Fruit fly (Drosophila melanogaster) whole organism, prepupa: ENCODE measurements around the gene Smvt.

Experiments
- Blimp-1 ChIP-seq: fragments of 200-800 bp; sonication (Bioruptor generic); optimal IDR thresholded peaks from 3 replicates; lab custom pipeline; 2017; ENCODE audit warnings: missing biosample characterization, missing genetic modification characterization, mild to moderate bottlenecking, moderate library complexity, missing genetic modification reagents
- CG11294 ChIP-seq: fragments of 200-800 bp; sonication (Bioruptor generic); IDR thresholded peaks from 2 replicates; pipeline ENCODE4 v1.3.6; 2022; ENCODE audit warnings: missing biosample characterization, missing genetic modification characterization
- CG11902 ChIP-seq: fragments of 200-800 bp; sonication (Bioruptor generic); optimal IDR thresholded peaks from 3 replicates; lab custom pipeline; 2016; ENCODE audit warnings: missing biosample characterization, missing genetic modification characterization
- CG15336 ChIP-seq: fragments of 200-800 bp; sonication (Bioruptor generic); IDR thresholded peaks from 2 replicates; pipeline ENCODE4 v1.3.6; 2022; ENCODE audit warnings: missing biosample characterization, missing genetic modification characterization
- CG16779 ChIP-seq: fragments of 200-800 bp; sonication (Bioruptor generic); optimal IDR thresholded peaks from 3 replicates; lab custom pipeline; 2017; ENCODE audit warnings: missing biosample characterization, mild to moderate bottlenecking, missing genetic modification characterization
- CG3032 ChIP-seq: fragments of 200-800 bp; optimal IDR thresholded peaks from 2 replicates; lab custom pipeline; 2019; ENCODE audit warnings: missing biosample characterization, mild to moderate bottlenecking, missing genetic modification characterization, moderate library complexity
- CG31627 ChIP-seq: fragments of 200-800 bp; sonication (Bioruptor generic); optimal IDR thresholded peaks from 3 replicates; lab custom pipeline; 2016; ENCODE audit warnings: missing biosample characterization, missing genetic modification characterization
- CG32006 ChIP-seq: fragments of 200-800 bp; sonication (Bioruptor generic); optimal IDR thresholded peaks from 3 replicates; lab custom pipeline; 2017; ENCODE audit warnings: missing biosample characterization, mild to moderate bottlenecking, missing genetic modification characterization
- CG34406 ChIP-seq: fragments of 200-800 bp; sonication (Bioruptor generic); optimal IDR thresholded peaks from 3 replicates; lab custom pipeline; 2016; ENCODE audit warnings: missing biosample characterization, missing genetic modification characterization
- CG3919 ChIP-seq: fragments of 200-800 bp; sonication (Bioruptor generic); optimal IDR thresholded peaks from 3 replicates; lab custom pipeline; 2016; ENCODE audit warnings: missing biosample characterization, missing genetic modification characterization
- CG4318 ChIP-seq: fragments of 200-800 bp; sonication (Bioruptor generic); optimal IDR thresholded peaks from 3 replicates; lab custom pipeline; 2017; ENCODE audit warnings: missing biosample characterization, mild to moderate bottlenecking, missing genetic modification characterization
- CG6163 ChIP-seq: fragments of 200-800 bp; sonication (Bioruptor generic); IDR thresholded peaks from 3 replicates; pipeline ENCODE4 v1.3.6; 2022; ENCODE audit warnings: missing biosample characterization, missing genetic modification characterization
- CG6792 ChIP-seq: fragments of 200-800 bp; sonication (Bioruptor generic); optimal IDR thresholded peaks from 3 replicates; lab custom pipeline; 2016; ENCODE audit warnings: missing biosample characterization, missing genetic modification characterization
- CG6808 ChIP-seq: fragments of 200-800 bp; sonication (Bioruptor generic); optimal IDR thresholded peaks from 3 replicates; lab custom pipeline; 2017; ENCODE audit warnings: missing biosample characterization, missing genetic modification characterization, mild to moderate bottlenecking, moderate library complexity, missing genetic modification reagents
- CG6854 ChIP-seq: fragments of 200-800 bp; sonication (Bioruptor generic); optimal IDR thresholded peaks from 2 replicates; lab custom pipeline; 2017; ENCODE audit warnings: missing biosample characterization, mild to moderate bottlenecking, missing genetic modification characterization
- CG7368 ChIP-seq: fragments of 200-800 bp; sonication (Bioruptor generic); optimal IDR thresholded peaks from 3 replicates; lab custom pipeline; 2016; ENCODE audit warnings: missing biosample characterization, missing genetic modification characterization
- CG8119 ChIP-seq: fragments of 200-800 bp; sonication (Bioruptor generic); IDR thresholded peaks from 3 replicates; pipeline ENCODE4 v1.3.6; 2022; ENCODE audit warnings: missing biosample characterization, missing genetic modification characterization
- CG8632 ChIP-seq: fragments of 200-800 bp; sonication (Bioruptor generic); optimal IDR thresholded peaks from 3 replicates; lab custom pipeline; 2016; ENCODE audit warnings: missing biosample characterization, missing genetic modification characterization
- Eip75B ChIP-seq: fragments of 200-800 bp; sonication (Bioruptor generic); optimal IDR thresholded peaks from 3 replicates; lab custom pipeline; 2016; ENCODE audit warnings: missing biosample characterization, missing genetic modification characterization
- Eip78C ChIP-seq: fragments of 200-800 bp; sonication (Bioruptor generic); peaks from one replicate; lab custom pipeline; 2016; ENCODE audit warnings: missing biosample characterization, missing genetic modification characterization
- Ets21C ChIP-seq: fragments of 200-800 bp; sonication (Bioruptor generic); optimal IDR thresholded peaks from 3 replicates; lab custom pipeline; 2016; ENCODE audit warnings: missing biosample characterization, missing genetic modification characterization
- Ets96B ChIP-seq: fragments of 200-800 bp; optimal IDR thresholded peaks from 2 replicates; lab custom pipeline; 2019; ENCODE audit warnings: missing biosample characterization, mild to moderate bottlenecking, missing genetic modification characterization, moderate library complexity
- Hr38 ChIP-seq: sonication (Bioruptor generic); optimal IDR thresholded peaks from 2 replicates; lab custom pipeline; 2016; ENCODE audit warnings: missing biosample characterization, missing genetic modification characterization
- Hr39 ChIP-seq: fragments of 200-800 bp; sonication (Bioruptor generic); optimal IDR thresholded peaks from 2 replicates; lab custom pipeline; 2016; ENCODE audit warnings: missing biosample characterization, missing genetic modification characterization
- Hr4 ChIP-seq: fragments of 200-800 bp; sonication (Bioruptor generic); optimal IDR thresholded peaks from 3 replicates; lab custom pipeline; 2016; ENCODE audit warnings: missing biosample characterization, missing genetic modification characterization
- Lpt ChIP-seq: fragments of 200-800 bp; sonication (Bioruptor generic); optimal IDR thresholded peaks from 3 replicates; lab custom pipeline; 2016; ENCODE audit warnings: missing biosample characterization, missing genetic modification characterization
- Met ChIP-seq: fragments of 200-800 bp; sonication (Bioruptor generic); optimal IDR thresholded peaks from 3 replicates; lab custom pipeline; 2016; ENCODE audit warnings: missing biosample characterization, missing genetic modification characterization
- OdsH ChIP-seq: fragments of 200-800 bp; sonication (Bioruptor generic); optimal IDR thresholded peaks from 3 replicates; lab custom pipeline; 2016; ENCODE audit warnings: missing biosample characterization, missing genetic modification characterization
- Smox ChIP-seq: fragments of 200-800 bp; sonication (Bioruptor generic); optimal IDR thresholded peaks from 3 replicates; lab custom pipeline; 2016; ENCODE audit warnings: missing biosample characterization, missing genetic modification characterization
- Sox102F ChIP-seq: fragments of 200-800 bp; sonication (Bioruptor generic); optimal IDR thresholded peaks from 2 replicates; lab custom pipeline; 2016; ENCODE audit warnings: missing biosample characterization, mild to moderate bottlenecking, missing genetic modification characterization
- Sox14 ChIP-seq: fragments of 200-800 bp; sonication (Bioruptor generic); optimal IDR thresholded peaks from 3 replicates; lab custom pipeline; 2016; ENCODE audit warnings: missing biosample characterization, missing genetic modification characterization
- Sox15 ChIP-seq: fragments of 200-800 bp; sonication (Bioruptor generic); optimal IDR thresholded peaks from 3 replicates; lab custom pipeline; 2016; ENCODE audit warnings: missing biosample characterization, missing genetic modification characterization
- achi ChIP-seq: fragments of 200-800 bp; sonication (Bioruptor generic); optimal IDR thresholded peaks from 3 replicates; lab custom pipeline; 2016; ENCODE audit warnings: missing biosample characterization, missing genetic modification characterization
- acj6 ChIP-seq: fragments of 200-800 bp; sonication (Bioruptor generic); optimal IDR thresholded peaks from 3 replicates; lab custom pipeline; 2016; ENCODE audit warnings: missing biosample characterization, missing genetic modification characterization
- cyc ChIP-seq: fragments of 200-800 bp; sonication (Bioruptor generic); optimal IDR thresholded peaks from 3 replicates; lab custom pipeline; 2016; ENCODE audit warnings: missing biosample characterization, missing genetic modification characterization
- dac ChIP-seq: fragments of 200-800 bp; sonication (Bioruptor generic); optimal IDR thresholded peaks from 2 replicates; lab custom pipeline; 2017; ENCODE audit warnings: missing biosample characterization, mild to moderate bottlenecking, missing genetic modification characterization
- dsx ChIP-seq: fragments of 200-800 bp; optimal IDR thresholded peaks from 3 replicates; lab custom pipeline; 2019; ENCODE audit warnings: missing biosample characterization, mild to moderate bottlenecking, missing genetic modification characterization, moderate library complexity; ENCODE audit not compliant: poor library complexity, severe bottlenecking
- eg ChIP-seq: fragments of 200-800 bp; sonication (Bioruptor generic); IDR thresholded peaks from 3 replicates; pipeline ENCODE4 v1.3.6; 2022; ENCODE audit warnings: missing biosample characterization, missing genetic modification characterization
- fd59A ChIP-seq: fragments of 200-800 bp; sonication (Bioruptor generic); optimal IDR thresholded peaks from 2 replicates; lab custom pipeline; 2017; ENCODE audit warnings: missing biosample characterization, mild to moderate bottlenecking, missing genetic modification characterization, missing genetic modification reagents
- lz ChIP-seq: fragments of 200-800 bp; sonication (Bioruptor generic); optimal IDR thresholded peaks from 3 replicates; lab custom pipeline; 2016; ENCODE audit warnings: missing biosample characterization, missing genetic modification characterization
- net ChIP-seq: fragments of 200-800 bp; sonication (Bioruptor generic); optimal IDR thresholded peaks from 3 replicates; lab custom pipeline; 2016; ENCODE audit warnings: missing biosample characterization, missing genetic modification characterization
- pdm3 ChIP-seq: fragments of 200-800 bp; sonication (Bioruptor generic); optimal IDR thresholded peaks from 3 replicates; lab custom pipeline; 2016; ENCODE audit warnings: missing biosample characterization, missing genetic modification characterization
- salr ChIP-seq, 2 experiments: fragments of 200-800 bp; sonication (Bioruptor generic); optimal IDR thresholded peaks; 3 replicates each; lab custom pipeline; 2016 to 2018; ENCODE audit warnings: missing biosample characterization in 2 of 2, missing genetic modification characterization in 2 of 2, mild to moderate bottlenecking in 1 of 2
- spab ChIP-seq: fragments of 200-800 bp; sonication (Bioruptor generic); optimal IDR thresholded peaks from 2 replicates; lab custom pipeline; 2017; ENCODE audit warnings: missing biosample characterization, mild to moderate bottlenecking, missing genetic modification characterization, missing genetic modification reagents
- ss ChIP-seq, 2 experiments: fragments of 200-800 bp; sonication (Bioruptor generic); optimal IDR thresholded peaks; 2 replicates in 1 of 2; 3 replicates in 1 of 2; lab custom pipeline; 2017 to 2018; ENCODE audit warnings: mild to moderate bottlenecking in 2 of 2, missing biosample characterization in 2 of 2, missing genetic modification characterization in 2 of 2, moderate library complexity in 1 of 2
- svp ChIP-seq: fragments of 200-800 bp; sonication (Bioruptor generic); peaks from one replicate; lab custom pipeline; 2016; ENCODE audit warnings: missing biosample characterization, missing genetic modification characterization
- topi ChIP-seq: fragments of 200-800 bp; sonication (Bioruptor generic); optimal IDR thresholded peaks from 3 replicates; lab custom pipeline; 2016; ENCODE audit warnings: missing biosample characterization, missing genetic modification characterization
- vri ChIP-seq: fragments of 200-800 bp; sonication (Bioruptor generic); optimal IDR thresholded peaks from 3 replicates; lab custom pipeline; 2016; ENCODE audit warnings: missing biosample characterization, mild to moderate bottlenecking, missing genetic modification characterization

Smvt gene

DNA sequence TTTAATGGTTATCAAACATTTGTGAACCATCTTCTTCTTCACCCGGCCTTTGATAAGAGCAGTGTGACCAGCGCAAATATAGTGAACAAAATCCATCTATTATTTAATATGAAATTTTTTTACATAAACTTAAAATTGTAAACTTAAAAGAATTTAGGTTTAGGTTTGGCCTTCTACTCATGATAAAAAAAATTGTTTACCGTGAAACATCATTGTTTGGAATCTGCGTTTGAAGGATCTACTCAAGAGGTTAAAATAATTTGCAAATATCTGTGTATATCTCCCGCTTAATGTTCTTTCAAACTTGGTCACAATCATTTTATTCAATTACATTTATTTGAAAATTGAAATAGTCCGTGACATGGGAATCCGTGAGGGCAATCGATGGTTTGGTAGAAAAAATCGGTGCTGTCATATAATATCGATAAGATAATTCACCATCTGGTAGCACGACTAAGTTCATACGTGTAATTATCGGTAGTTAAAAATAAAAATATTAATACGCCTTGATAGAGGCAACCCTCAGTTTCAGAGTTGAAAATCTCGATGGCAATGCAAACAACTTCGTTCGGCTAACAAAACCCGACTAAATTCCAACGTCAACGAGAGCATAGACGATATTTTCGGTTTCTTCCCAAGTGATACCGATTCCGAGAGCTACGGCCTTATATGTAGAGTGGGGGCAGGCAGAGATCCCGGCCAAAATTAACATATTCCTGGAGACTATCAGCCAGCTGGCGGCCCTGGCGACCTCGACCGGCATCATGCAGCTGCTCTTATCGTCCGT is 10.6 kb upstream of the Smvt start, which contains the start of the genes betaGlu and sip3 (continued):
- TF ChIP-seq svp (GFP tag; lab: Kevin White, UChicago) (peak; percentile 90), Sox102F (GFP tag; lab: Kevin White, UChicago) (no peak), CG8119 (no peak), Sox14 (GFP tag; lab: Kevin White, UChicago) (peak; percentile 40), Hr4 (GFP tag; lab: Kevin White, UChicago) (peak; percentile 14), achi (GFP tag; lab: Kevin White, UChicago) (peak; percentile 61), ss (GFP tag; optimal IDR thresholded peaks at IDR 0.05; lab: Kevin White, UChicago) (peak in 1 of 2 experiments; percentile 4), acj6 (GFP tag; lab: Kevin White, UChicago) (peak; percentile 1), Eip78C (GFP tag; lab: Kevin White, UChicago) (peak; percentile 82)
- TF ChIP-seq, all 60 proteins: peak for 15

- TF ChIP-seq dac (GFP tag; lab: Kevin White, UChicago), result peak; percentile 77
- TF ChIP-seq CG6163, result peak; percentile 83
- TF ChIP-seq Hr39, result no peak
- peak; percentile 38 for TF ChIP-seq svp (GFP tag; lab: Kevin White, UChicago)
- TF ChIP-seq OdsH (GFP tag; lab: Kevin White, UChicago), result peak; percentile 53
- peak; percentile 19 for TF ChIP-seq CG6808
- no peak for TF ChIP-seq Blimp-1 (GFP tag; lab: Kevin White, UChicago)
- TF ChIP-seq CG8119, result peak; percentile 86
- peak; percentile 84 for TF ChIP-seq Lpt (GFP tag; lab: Kevin White, UChicago)
- TF ChIP-seq CG6854 (GFP tag; lab: Kevin White, UChicago), result no peak
- TF ChIP-seq CG32006, result peak; percentile 87
- TF ChIP-seq CG4318, result no peak
- no peak for TF ChIP-seq fd59A (GFP tag; lab: Kevin White, UChicago)
- no peak for TF ChIP-seq CG34406
- TF ChIP-seq CG31627 (GFP tag; lab: Kevin White, UChicago), result no peak
- peak; percentile 12 for TF ChIP-seq CG3032 (tag; lab: Kevin White, UChicago)
- TF ChIP-seq Ets96B (tag; lab: Kevin White, UChicago), result peak; percentile 56
- TF ChIP-seq pdm3, result peak; percentile 57
- peak; percentile 52 for TF ChIP-seq net (GFP tag; lab: Kevin White, UChicago)
- no peak for TF ChIP-seq Met (GFP tag; lab: Kevin White, UChicago)
- TF ChIP-seq Ets21C (GFP tag; lab: Kevin White, UChicago), result no peak
- TF ChIP-seq Hr4 (GFP tag; lab: Kevin White, UChicago), result peak; percentile 78
- no peak for TF ChIP-seq CG8632 (GFP tag; lab: Kevin White, UChicago)
- TF ChIP-seq vri (GFP tag; lab: Kevin White, UChicago), result no peak
- peak; percentile 35 for TF ChIP-seq Eip75B
- peak; percentile 12 for TF ChIP-seq spab
- no peak for TF ChIP-seq dsx (GFP tag; lab: Kevin White, UChicago)
- no peak for TF ChIP-seq CG11902
- peak; percentile 81 for TF ChIP-seq CG3919
- peak; percentile 32 for TF ChIP-seq acj6 (GFP tag; lab: Kevin White, UChicago)
- no peak for TF ChIP-seq lz (GFP tag; lab: Kevin White, UChicago)
- TF ChIP-seq topi (GFP tag; lab: Kevin White, UChicago), result peak; percentile 16
- peak in 1 of 2 experiments; percentile 35 for TF ChIP-seq salr (GFP tag; optimal IDR thresholded peaks at IDR 0.05; lab: Kevin White, UChicago)
- TF ChIP-seq Sox14 (GFP tag; lab: Kevin White, UChicago), result peak; percentile 63
- no peak for TF ChIP-seq Sox15 (GFP tag; lab: Kevin White, UChicago)
- TF ChIP-seq ss (GFP tag; optimal IDR thresholded peaks at IDR 0.05; lab: Kevin White, UChicago), result peak in 1 of 2 experiments; percentile 6
- no peak for TF ChIP-seq cyc (GFP tag; lab: Kevin White, UChicago)
- peak; percentile 88 for TF ChIP-seq eg (GFP tag; lab: Robert Waterston, UW)
- TF ChIP-seq Hr38 (GFP tag; lab: Kevin White, UChicago), result no peak
- no peak for TF ChIP-seq CG6792 (GFP tag; lab: Kevin White, UChicago)
- TF ChIP-seq CG15336 (GFP tag; lab: Robert Waterston, UW), result peak; percentile 88
- TF ChIP-seq CG11294 (GFP tag; lab: Robert Waterston, UW), result peak; percentile 28; the same call in 1 of the 2 replicates
- peak; percentile 47 for TF ChIP-seq CG7368
- TF ChIP-seq Smox (GFP tag; lab: Kevin White, UChicago), result no peak
- TF ChIP-seq CG16779 (tag; lab: Kevin White, UChicago), result peak; percentile 50
These were observed 6.8 kb upstream of the Smvt start for dm6 chr3R:31768198-31768597.
